Fruit fly (Drosophila melanogaster) Kc167 (cell line): Measurements from ENCODE around the gene Alg2.

Experiments used
- h ChIP-seq: fragments of >200 bp; optimal IDR thresholded peaks from 3 replicates; lab custom pipeline; 2018; ENCODE audit warnings: missing external identifiers
- psq ChIP-seq: fragments of >200 bp; optimal IDR thresholded peaks from 2 replicates; lab custom pipeline; 2017; ENCODE audit warnings: missing external identifiers
- ttk ChIP-seq: sonication (Bioruptor generic); optimal IDR thresholded peaks from 2 replicates; lab custom pipeline; 2017; ENCODE audit warnings: missing external identifiers

DNA sequence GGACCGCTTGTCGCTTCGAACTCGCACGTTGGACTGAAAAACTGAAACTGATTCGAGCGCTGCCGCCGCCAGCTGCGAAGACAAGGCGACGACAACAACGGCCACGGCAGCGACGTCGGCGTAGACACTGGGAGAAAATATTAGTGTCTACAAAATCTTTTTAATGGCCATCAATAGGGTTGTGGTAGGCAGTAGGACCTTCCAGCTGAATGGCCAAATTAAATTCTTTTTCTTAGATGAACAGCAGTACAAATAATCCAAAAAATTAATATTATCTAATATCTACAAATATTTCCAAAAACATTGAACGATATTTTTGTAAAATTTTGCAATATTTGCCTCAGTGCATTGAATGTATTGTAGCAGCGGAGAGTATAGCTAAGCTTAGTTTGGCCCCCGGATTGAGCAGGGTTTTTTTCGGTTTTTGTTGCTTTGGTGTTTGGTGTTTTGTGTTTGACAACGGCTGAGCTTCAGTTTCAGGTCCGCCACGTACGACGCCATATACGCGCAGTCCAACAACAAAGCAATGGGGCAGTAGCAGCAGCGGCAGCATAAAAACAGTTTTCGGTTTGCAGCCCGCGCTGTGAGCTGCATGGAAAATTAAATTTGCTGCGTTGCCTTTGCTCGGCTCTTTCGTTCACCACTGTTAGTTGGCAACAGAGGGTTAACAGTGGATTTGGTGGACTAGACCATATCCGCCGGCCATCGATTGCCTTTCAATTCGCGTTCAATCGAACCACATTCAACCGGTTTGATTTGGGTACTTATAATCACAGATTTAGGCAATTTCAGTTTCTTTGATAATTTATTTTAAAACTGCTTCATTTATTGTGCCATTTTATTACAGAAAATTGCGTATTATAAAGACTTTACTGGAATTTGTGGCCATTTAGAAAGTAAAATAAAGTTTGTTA, 36.4 kb upstream of the Alg2 start, which contains the start of gene Cht7:
- TF ChIP-seq ttk (lab: Kevin White, UChicago) (no peak), h (no peak), psq (lab: Kevin White, UChicago) (no peak)
